Worm (Caenorhabditis elegans): ENCODE data around the gene lys-6.

lys-6 gene

ce11 chrIV:11651965-11652453 lies 24.3 kb upstream of the lys-6 start, which contains the start of the genes acl-3 and ndub-6:
Gene acl-3, minus strand, starts transcription at chrIV:11652023.
Gene ndub-6, plus strand, starts transcription at chrIV:11652403.
- no peak for TF ChIP-seq ceh-13 (GFP tag; optimal IDR thresholded peaks at IDR 0.05)
- TF ChIP-seq tbx-37 (GFP tag; conservative IDR thresholded peaks at IDR 0.05), result no peak

ce11 chrIV:11650344-11650743 lies 22.6 kb upstream of the lys-6 start:
- no peak for TF ChIP-seq sea-1 (GFP tag; conservative IDR thresholded peaks at IDR 0.05)
- no peak for TF ChIP-seq flt-1 (GFP tag; IDR thresholded peaks at IDR 0.05)
- no peak for TF ChIP-seq ceh-13 (GFP tag; optimal IDR thresholded peaks at IDR 0.05)
- TF ChIP-seq ceh-36 (tag; optimal IDR thresholded peaks at IDR 0.05), result no peak
- no peak for TF ChIP-seq tra-4 (tag; optimal IDR thresholded peaks at IDR 0.05)
- TF ChIP-seq hmg-4 (GFP tag; optimal IDR thresholded peaks at IDR 0.05), result no peak
- TF ChIP-seq hnd-1 (tag; optimal IDR thresholded peaks at IDR 0.05), result no peak
- no peak for TF ChIP-seq F13C5.2 (tag; optimal IDR thresholded peaks at IDR 0.05)
- no peak for TF ChIP-seq tbx-11 (GFP tag; IDR thresholded peaks at IDR 0.05)
- no peak for TF ChIP-seq tbx-37 (GFP tag; conservative IDR thresholded peaks at IDR 0.05)
- no peak for TF ChIP-seq pes-1 (GFP tag; IDR thresholded peaks at IDR 0.05)
- no peak for TF ChIP-seq ets-7 (tag; optimal IDR thresholded peaks at IDR 0.05)
- no peak for TF ChIP-seq scrt-1 (GFP tag; IDR thresholded peaks at IDR 0.05)
- no peak for TF ChIP-seq B0310.2 (tag; optimal IDR thresholded peaks at IDR 0.05)
- TF ChIP-seq ama-1 (optimal IDR thresholded peaks at IDR 0.05), result no peak
- no peak for TF ChIP-seq aly-1 (tag; optimal IDR thresholded peaks at IDR 0.05)
- TF ChIP-seq hmbx-1 (tag; optimal IDR thresholded peaks at IDR 0.05), result no peak

ce11 chrIV:11649031-11649430 lies 21.3 kb upstream of the lys-6 start, which contains the start of gene ZK809.8:
Gene ZK809.8, minus strand, starts transcription at chrIV:11649064.
- TF ChIP-seq scrt-1 (GFP tag; IDR thresholded peaks at IDR 0.05) (no peak), tbx-37 (GFP tag; conservative IDR thresholded peaks at IDR 0.05) (no peak), hmbx-1 (tag; optimal IDR thresholded peaks at IDR 0.05) (no peak), hnd-1 (tag; optimal IDR thresholded peaks at IDR 0.05) (no peak), sea-1 (GFP tag; conservative IDR thresholded peaks at IDR 0.05) (no peak), aly-1 (tag; optimal IDR thresholded peaks at IDR 0.05) (no peak), flt-1 (GFP tag; IDR thresholded peaks at IDR 0.05) (no peak), F13C5.2 (tag; optimal IDR thresholded peaks at IDR 0.05) (no peak), ceh-36 (tag; optimal IDR thresholded peaks at IDR 0.05) (no peak), ama-1 (optimal IDR thresholded peaks at IDR 0.05) (no peak), hmg-4 (GFP tag; optimal IDR thresholded peaks at IDR 0.05) (no peak), ets-7 (tag; optimal IDR thresholded peaks at IDR 0.05) (no peak)

ce11 chrIV:11646908-11647307 lies 19.2 kb upstream of the lys-6 start:
- TF ChIP-seq scrt-1 (GFP tag; IDR thresholded peaks at IDR 0.05) (no peak), aly-1 (tag; optimal IDR thresholded peaks at IDR 0.05) (no peak), ceh-36 (tag; optimal IDR thresholded peaks at IDR 0.05) (no peak), hnd-1 (tag; optimal IDR thresholded peaks at IDR 0.05) (no peak), ama-1 (optimal IDR thresholded peaks at IDR 0.05) (no peak), sea-1 (GFP tag; conservative IDR thresholded peaks at IDR 0.05) (no peak), ets-7 (tag; optimal IDR thresholded peaks at IDR 0.05) (no peak), hmg-4 (GFP tag; optimal IDR thresholded peaks at IDR 0.05) (no peak), F13C5.2 (tag; optimal IDR thresholded peaks at IDR 0.05) (no peak), hmbx-1 (tag; optimal IDR thresholded peaks at IDR 0.05) (no peak), flt-1 (GFP tag; IDR thresholded peaks at IDR 0.05) (no peak), tbx-11 (GFP tag; IDR thresholded peaks at IDR 0.05) (no peak), B0310.2 (tag; optimal IDR thresholded peaks at IDR 0.05) (no peak), ceh-13 (GFP tag; optimal IDR thresholded peaks at IDR 0.05) (no peak), tra-4 (tag; optimal IDR thresholded peaks at IDR 0.05) (no peak), pes-1 (GFP tag; IDR thresholded peaks at IDR 0.05) (no peak), tbx-37 (GFP tag; conservative IDR thresholded peaks at IDR 0.05) (no peak)

- TF ChIP-seq flt-1 (GFP tag; IDR thresholded peaks at IDR 0.05) (no peak), tra-4 (tag; optimal IDR thresholded peaks at IDR 0.05) (no peak), aly-1 (tag; optimal IDR thresholded peaks at IDR 0.05) (no peak), hmg-4 (GFP tag; optimal IDR thresholded peaks at IDR 0.05) (no peak), ceh-13 (GFP tag; optimal IDR thresholded peaks at IDR 0.05) (no peak), F13C5.2 (tag; optimal IDR thresholded peaks at IDR 0.05) (no peak), pes-1 (GFP tag; IDR thresholded peaks at IDR 0.05) (no peak), ama-1 (optimal IDR thresholded peaks at IDR 0.05) (no peak), tbx-11 (GFP tag; IDR thresholded peaks at IDR 0.05) (no peak), scrt-1 (GFP tag; IDR thresholded peaks at IDR 0.05) (no peak), hnd-1 (tag; optimal IDR thresholded peaks at IDR 0.05) (no peak), sea-1 (GFP tag; conservative IDR thresholded peaks at IDR 0.05) (no peak), ceh-36 (tag; optimal IDR thresholded peaks at IDR 0.05) (no peak), B0310.2 (tag; optimal IDR thresholded peaks at IDR 0.05) (no peak), tbx-37 (GFP tag; conservative IDR thresholded peaks at IDR 0.05) (no peak), ets-7 (tag; optimal IDR thresholded peaks at IDR 0.05) (no peak), hmbx-1 (tag; optimal IDR thresholded peaks at IDR 0.05) (no peak)
Observed at ce11 chrIV:11645354-11645753, 17.6 kb upstream of the lys-6 start.

- TF ChIP-seq hmg-4 (GFP tag; optimal IDR thresholded peaks at IDR 0.05) (no peak), tbx-37 (GFP tag; conservative IDR thresholded peaks at IDR 0.05) (no peak), ama-1 (optimal IDR thresholded peaks at IDR 0.05) (no peak), pes-1 (GFP tag; IDR thresholded peaks at IDR 0.05) (no peak), flt-1 (GFP tag; IDR thresholded peaks at IDR 0.05) (no peak), B0310.2 (tag; optimal IDR thresholded peaks at IDR 0.05) (no peak), ceh-36 (tag; optimal IDR thresholded peaks at IDR 0.05) (no peak), scrt-1 (GFP tag; IDR thresholded peaks at IDR 0.05) (no peak), hnd-1 (tag; optimal IDR thresholded peaks at IDR 0.05) (no peak), sea-1 (GFP tag; conservative IDR thresholded peaks at IDR 0.05) (no peak), tbx-11 (GFP tag; IDR thresholded peaks at IDR 0.05) (no peak), F13C5.2 (tag; optimal IDR thresholded peaks at IDR 0.05) (no peak)
Observed at ce11 chrIV:11644705-11645104, 17.0 kb upstream of the lys-6 start.

ce11 chrIV:11643829-11644228 lies 16.1 kb upstream of the lys-6 start, which contains the start of gene prx-2:
Gene prx-2, plus strand, starts transcription at chrIV:11644129.
- TF ChIP-seq sea-1 (GFP tag; conservative IDR thresholded peaks at IDR 0.05), result no peak
- TF ChIP-seq scrt-1 (GFP tag; IDR thresholded peaks at IDR 0.05), result no peak
- no peak for TF ChIP-seq B0310.2 (tag; optimal IDR thresholded peaks at IDR 0.05)
- TF ChIP-seq ets-7 (tag; optimal IDR thresholded peaks at IDR 0.05), result no peak
- TF ChIP-seq tbx-37 (GFP tag; conservative IDR thresholded peaks at IDR 0.05), result no peak
- no peak for TF ChIP-seq tbx-11 (GFP tag; IDR thresholded peaks at IDR 0.05)
- no peak for TF ChIP-seq hmg-4 (GFP tag; optimal IDR thresholded peaks at IDR 0.05)
- no peak for TF ChIP-seq tra-4 (tag; optimal IDR thresholded peaks at IDR 0.05)
- TF ChIP-seq flt-1 (GFP tag; IDR thresholded peaks at IDR 0.05), result no peak
